Fruit fly (Drosophila melanogaster): ENCODE measurements around the gene CG8300.

DNA sequence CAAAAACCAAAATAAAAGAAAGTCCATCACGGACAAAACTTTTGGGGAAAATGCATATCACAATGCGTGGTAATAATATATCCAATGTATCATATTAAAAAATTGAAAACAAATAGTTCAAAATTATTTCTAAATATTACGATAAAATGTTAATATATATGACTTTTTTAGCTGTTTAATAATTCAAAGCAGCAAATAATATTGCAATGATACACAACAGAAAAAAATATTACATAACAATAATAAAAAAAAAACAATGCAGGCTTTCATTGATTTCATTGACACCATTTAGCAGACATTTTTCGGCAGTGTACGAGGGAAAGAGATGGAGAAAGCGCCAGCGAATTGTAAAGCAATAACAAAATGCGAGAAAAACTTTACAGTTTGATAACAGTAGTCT, 9.8 kb upstream of the CG8300 start:
- TF ChIP-seq CG12605 (GFP tag; IDR thresholded peaks at IDR 0.05) (no peak), gl (tag; optimal IDR thresholded peaks at IDR 0.05) (no peak), CG8301 (tag; optimal IDR thresholded peaks at IDR 0.05) (no peak), Pif1A (GFP tag; optimal IDR thresholded peaks at IDR 0.05) (no peak), Ets98B (GFP tag; IDR thresholded peaks at IDR 0.05) (no peak)
